Worm (Caenorhabditis elegans) whole organism, late embryonic: ENCODE results near the gene C13A2.12.

Source experiments
- C08G9.2 ChIP-seq: sonication (generic microtip); optimal IDR thresholded peaks from 2 replicates; lab custom pipeline; 2016; ENCODE audit warnings: mild to moderate bottlenecking, missing genetic modification characterization, moderate library complexity, missing compliant biosample characterization
- K02D7.2 ChIP-seq: sonication (generic microtip); optimal IDR thresholded peaks from 2 replicates; lab custom pipeline; 2017; ENCODE audit warnings: mild to moderate bottlenecking, missing genetic modification characterization, missing compliant biosample characterization
- ahr-1 ChIP-seq: sonication (generic microtip); optimal IDR thresholded peaks from 2 replicates; lab custom pipeline; 2016; ENCODE audit warnings: missing genetic modification characterization, missing compliant biosample characterization
- ceh-14 ChIP-seq: sonication (generic microtip); optimal IDR thresholded peaks from 2 replicates; lab custom pipeline; 2016; ENCODE audit warnings: missing genotype, missing genetic modification characterization, missing compliant biosample characterization
- ceh-18 ChIP-seq: sonication (generic microtip); optimal IDR thresholded peaks from 2 replicates; lab custom pipeline; 2016; ENCODE audit warnings: missing genetic modification characterization, missing compliant biosample characterization
- ceh-22 ChIP-seq: sonication (generic microtip); optimal IDR thresholded peaks from 2 replicates; lab custom pipeline; 2017; ENCODE audit warnings: missing biosample characterization, missing genetic modification characterization
- ceh-24 ChIP-seq: sonication (generic microtip); optimal IDR thresholded peaks from 2 replicates; lab custom pipeline; 2016; ENCODE audit warnings: mild to moderate bottlenecking, missing genetic modification characterization, missing compliant biosample characterization
- ceh-31 ChIP-seq: sonication (generic microtip); optimal IDR thresholded peaks from 2 replicates; lab custom pipeline; 2016; ENCODE audit warnings: missing genetic modification characterization, missing compliant biosample characterization
- ceh-34 ChIP-seq: sonication (generic microtip); optimal IDR thresholded peaks from 2 replicates; lab custom pipeline; 2016; ENCODE audit warnings: mild to moderate bottlenecking, missing genetic modification characterization, missing compliant biosample characterization
- ceh-9 ChIP-seq: sonication (generic microtip); optimal IDR thresholded peaks from 2 replicates; lab custom pipeline; 2016; ENCODE audit warnings: mild to moderate bottlenecking, missing genetic modification characterization, inconsistent platforms, missing compliant biosample characterization
- che-1 ChIP-seq: sonication (generic microtip); optimal IDR thresholded peaks from 2 replicates; lab custom pipeline; 2016; ENCODE audit warnings: mild to moderate bottlenecking, missing genetic modification characterization, missing compliant biosample characterization
- dve-1 ChIP-seq: sonication (generic microtip); optimal IDR thresholded peaks from 2 replicates; lab custom pipeline; 2017; ENCODE audit warnings: antibody characterized with exemption, mild to moderate bottlenecking, missing genetic modification characterization, missing compliant biosample characterization
- elt-4 ChIP-seq: sonication (generic microtip); optimal IDR thresholded peaks from 2 replicates; lab custom pipeline; 2016; ENCODE audit warnings: missing genetic modification characterization, missing compliant biosample characterization
- ets-4 ChIP-seq: sonication (generic microtip); optimal IDR thresholded peaks from 2 replicates; lab custom pipeline; 2016; ENCODE audit warnings: missing genetic modification characterization, missing compliant biosample characterization
- eyg-1 ChIP-seq: sonication (generic microtip); optimal IDR thresholded peaks from 2 replicates; lab custom pipeline; 2016; ENCODE audit warnings: missing genotype, missing genetic modification characterization, missing compliant biosample characterization
- fkh-10 ChIP-seq: fragments of 150-350 bp; optimal IDR thresholded peaks from 2 replicates; lab custom pipeline; 2014; ENCODE audit warnings: missing biosample characterization, missing genetic modification reagents, missing genetic modification characterization
- fkh-6 ChIP-seq: sonication (generic microtip); optimal IDR thresholded peaks from 2 replicates; lab custom pipeline; 2016; ENCODE audit warnings: missing genetic modification characterization, missing compliant biosample characterization
- gmeb-2 ChIP-seq: sonication (generic microtip); optimal IDR thresholded peaks from 2 replicates; lab custom pipeline; 2016; ENCODE audit warnings: missing genetic modification characterization, inconsistent platforms, missing compliant biosample characterization
- hlh-13 ChIP-seq: fragments of 200-800 bp; sonication (Bioruptor generic); optimal IDR thresholded peaks from 2 replicates; lab custom pipeline; 2018; ENCODE audit warnings: mild to moderate bottlenecking, missing genetic modification characterization, missing compliant biosample characterization
- hlh-30 ChIP-seq: sonication (generic microtip); optimal IDR thresholded peaks from 2 replicates; lab custom pipeline; 2017; ENCODE audit warnings: antibody characterized with exemption, missing genetic modification characterization, missing compliant biosample characterization; ENCODE audit not compliant: insufficient read depth
- hlh-6 ChIP-seq: sonication (generic microtip); optimal IDR thresholded peaks from 2 replicates; lab custom pipeline; 2016; ENCODE audit warnings: missing genotype, missing genetic modification characterization, missing compliant biosample characterization
- hlh-8 ChIP-seq: sonication (generic microtip); optimal IDR thresholded peaks from 2 replicates; lab custom pipeline; 2016; ENCODE audit warnings: missing genotype, missing genetic modification characterization, missing compliant biosample characterization
- lim-6 ChIP-seq: sonication (generic microtip); optimal IDR thresholded peaks from 2 replicates; lab custom pipeline; 2016; ENCODE audit warnings: missing genetic modification characterization, missing compliant biosample characterization
- nhr-11 ChIP-seq: fragments of 150-350 bp; optimal IDR thresholded peaks from 2 replicates; lab custom pipeline; 2014; ENCODE audit warnings: missing biosample characterization, missing genetic modification characterization
- nhr-232 ChIP-seq: sonication (generic microtip); optimal IDR thresholded peaks from 2 replicates; lab custom pipeline; 2016; ENCODE audit warnings: missing genetic modification characterization, missing compliant biosample characterization
- npax-4 ChIP-seq: sonication (generic microtip); optimal IDR thresholded peaks from 2 replicates; lab custom pipeline; 2016; ENCODE audit warnings: missing genetic modification characterization, missing compliant biosample characterization
- pat-9 ChIP-seq: fragments of 200-800 bp; sonication (Bioruptor generic); optimal IDR thresholded peaks from 2 replicates; lab custom pipeline; 2018; ENCODE audit warnings: mild to moderate bottlenecking, missing genetic modification characterization, moderate library complexity, missing compliant biosample characterization
- pha-2 ChIP-seq: sonication (generic microtip); optimal IDR thresholded peaks from 2 replicates; lab custom pipeline; 2017; ENCODE audit warnings: mild to moderate bottlenecking, missing genetic modification characterization, missing compliant biosample characterization
- pqm-1 ChIP-seq: sonication (generic microtip); optimal IDR thresholded peaks from 2 replicates; lab custom pipeline; 2016; ENCODE audit warnings: missing genetic modification characterization, missing compliant biosample characterization
- pros-1 ChIP-seq: fragments of 150-350 bp; optimal IDR thresholded peaks from 2 replicates; lab custom pipeline; 2014; ENCODE audit warnings: missing biosample characterization, missing genetic modification reagents, missing genetic modification characterization
- ref-2 ChIP-seq: sonication (generic microtip); optimal IDR thresholded peaks from 2 replicates; lab custom pipeline; 2016; ENCODE audit warnings: missing genetic modification characterization, missing compliant biosample characterization
- sdc-2 ChIP-seq: sonication (generic microtip); optimal IDR thresholded peaks from 2 replicates; lab custom pipeline; 2016; ENCODE audit warnings: missing genotype, missing genetic modification characterization, missing compliant biosample characterization
- sox-4 ChIP-seq: sonication (generic microtip); optimal IDR thresholded peaks from 2 replicates; lab custom pipeline; 2017; ENCODE audit warnings: mild to moderate bottlenecking, missing genetic modification characterization, inconsistent platforms, missing compliant biosample characterization
- syd-9 ChIP-seq: sonication (generic microtip); optimal IDR thresholded peaks from 2 replicates; lab custom pipeline; 2016; ENCODE audit warnings: mild to moderate bottlenecking, missing genetic modification characterization, moderate library complexity, missing compliant biosample characterization
- tbx-7 ChIP-seq: sonication (generic microtip); optimal IDR thresholded peaks from 2 replicates; lab custom pipeline; 2016; ENCODE audit warnings: missing genotype, missing genetic modification characterization, missing compliant biosample characterization
- ttx-3 ChIP-seq: sonication (generic microtip); optimal IDR thresholded peaks from 2 replicates; lab custom pipeline; 2016; ENCODE audit warnings: missing genetic modification reagents, missing genetic modification characterization, missing compliant biosample characterization
- unc-42 ChIP-seq: sonication (generic microtip); optimal IDR thresholded peaks from 2 replicates; lab custom pipeline; 2016; ENCODE audit warnings: missing genotype, missing genetic modification characterization, missing compliant biosample characterization
- unc-86 ChIP-seq: sonication (generic microtip); optimal IDR thresholded peaks from 2 replicates; lab custom pipeline; 2016; ENCODE audit warnings: missing genetic modification characterization, missing compliant biosample characterization

C13A2.12 gene

ce11 chrV:7275491-7275890 lies 16.4 kb downstream of the C13A2.12 start, which contains the start of gene C13A2.5:
Gene C13A2.5 (plus strand): TSS chrV:7275791.
- TF ChIP-seq nhr-11 (tag; lab: Kevin White, UChicago): no peak
- TF ChIP-seq ceh-34 (tag; lab: Kevin White, UChicago): no peak
- no peak for TF ChIP-seq pros-1
- TF ChIP-seq npax-4 (tag; lab: Kevin White, UChicago): no peak
- no peak for TF ChIP-seq unc-42 (tag; lab: Kevin White, UChicago)
- TF ChIP-seq ceh-18 (tag; lab: Kevin White, UChicago): no peak
- no peak for TF ChIP-seq gmeb-2
- TF ChIP-seq che-1: no peak
- TF ChIP-seq dve-1 (tag; lab: Kevin White, UChicago): no peak
- no peak for TF ChIP-seq ets-4 (tag; lab: Kevin White, UChicago)
- no peak for TF ChIP-seq ceh-14 (tag; lab: Kevin White, UChicago)
- TF ChIP-seq elt-4 (tag; lab: Kevin White, UChicago): no peak
- TF ChIP-seq sox-4: no peak
- no peak for TF ChIP-seq unc-86 (tag; lab: Kevin White, UChicago)
- no peak for TF ChIP-seq ahr-1 (tag; lab: Kevin White, UChicago)
- no peak for TF ChIP-seq fkh-10 (GFP tag; lab: Kevin White, UChicago)
- no peak for TF ChIP-seq hlh-8 (tag; lab: Kevin White, UChicago)
- no peak for TF ChIP-seq nhr-232 (tag; lab: Kevin White, UChicago)
- no peak for TF ChIP-seq ceh-24 (tag; lab: Kevin White, UChicago)
- no peak for TF ChIP-seq C08G9.2

ce11 chrV:7279090-7279489 lies 20.0 kb downstream of the C13A2.12 start, which contains the start of gene C13A2.4:
Gene C13A2.4 (plus strand): TSS chrV:7279390.
- no peak for TF ChIP-seq pat-9 (tag; lab: Kevin White, UChicago)
- no peak for TF ChIP-seq hlh-6
- no peak for TF ChIP-seq ref-2 (tag; lab: Kevin White, UChicago)
- TF ChIP-seq tbx-7 (tag; lab: Kevin White, UChicago): no peak
- TF ChIP-seq fkh-6 (tag; lab: Kevin White, UChicago): no peak
- no peak for TF ChIP-seq ttx-3
- TF ChIP-seq pros-1: no peak
- no peak for TF ChIP-seq K02D7.2 (tag; lab: Kevin White, UChicago)
- TF ChIP-seq hlh-30 (tag; lab: Kevin White, UChicago): no peak
- no peak for TF ChIP-seq lim-6 (tag; lab: Kevin White, UChicago)
- TF ChIP-seq syd-9 (tag; lab: Kevin White, UChicago): no peak

- TF ChIP-seq sdc-2 (tag; lab: Kevin White, UChicago) (no peak), nhr-11 (tag; lab: Kevin White, UChicago) (no peak), ceh-22 (tag; lab: Kevin White, UChicago) (no peak), eyg-1 (tag; lab: Kevin White, UChicago) (no peak), ceh-9 (tag; lab: Kevin White, UChicago) (no peak), ceh-24 (tag; lab: Kevin White, UChicago) (no peak), pha-2 (tag; lab: Kevin White, UChicago) (no peak), pqm-1 (tag; lab: Kevin White, UChicago) (no peak), hlh-13 (GFP tag; lab: Kevin White, UChicago) (no peak)
These were observed 23.0 kb downstream of the C13A2.12 start, which contains the start of gene C13A2.3 for ce11 chrV:7282037-7282436. Gene C13A2.3 (plus strand): TSS chrV:7282337.

ce11 chrV:7288699-7289098 lies 29.6 kb downstream of the C13A2.12 start, which contains the start of gene C13A2.1:
Gene C13A2.1 (plus strand): TSS chrV:7288999.
- TF ChIP-seq ceh-31 (tag; lab: Kevin White, UChicago): no peak
- no peak for TF ChIP-seq K02D7.2 (tag; lab: Kevin White, UChicago)
- TF ChIP-seq ceh-18 (tag; lab: Kevin White, UChicago): no peak
- no peak for TF ChIP-seq hlh-6
- TF ChIP-seq che-1: no peak
- TF ChIP-seq, all 69 proteins: peak for 0
